Worm (Caenorhabditis elegans) whole organism, mixed stage, embryonic: Measurements from ENCODE around the gene Y39E4B.6.

ENCODE experiments used
- drap-1 ChIP-seq: fragments of 200-800 bp; sonication (Bioruptor generic); optimal IDR thresholded peaks from 3 replicates; lab custom pipeline; 2018; ENCODE audit warnings: mild to moderate bottlenecking, missing genetic modification characterization, missing compliant biosample characterization
- elt-3 ChIP-seq: fragments of 150-350 bp; optimal IDR thresholded peaks from 2 replicates; lab custom pipeline; 2014; ENCODE audit warnings: missing biosample characterization, missing genetic modification characterization
- lin-13 ChIP-seq: fragments of 150-350 bp; optimal IDR thresholded peaks from 2 replicates; lab custom pipeline; 2014; ENCODE audit warnings: missing biosample characterization, missing genetic modification characterization
- mep-1 ChIP-seq: fragments of 150-350 bp; optimal IDR thresholded peaks from 2 replicates; lab custom pipeline; 2017; ENCODE audit warnings: missing biosample characterization, missing genetic modification reagents, missing genetic modification characterization, inconsistent platforms
- mls-2 ChIP-seq: sonication (generic microtip); optimal IDR thresholded peaks from 2 replicates; lab custom pipeline; 2016; ENCODE audit warnings: mild to moderate bottlenecking, missing genetic modification characterization, moderate library complexity, missing compliant biosample characterization
- nhr-12 ChIP-seq: fragments of 150-350 bp; optimal IDR thresholded peaks from 2 replicates; lab custom pipeline; 2014; ENCODE audit warnings: missing biosample characterization, missing genetic modification characterization
- nhr-237 ChIP-seq: fragments of 150-350 bp; optimal IDR thresholded peaks from 2 replicates; lab custom pipeline; 2014; ENCODE audit warnings: missing biosample characterization, missing genetic modification characterization
- snpc-4 ChIP-seq: fragments of 150-350 bp; optimal IDR thresholded peaks from 2 replicates; lab custom pipeline; 2014; ENCODE audit warnings: missing biosample characterization, missing genetic modification characterization
- sptf-1 ChIP-seq: sonication (generic microtip); optimal IDR thresholded peaks from 2 replicates; lab custom pipeline; 2017; ENCODE audit warnings: mild to moderate bottlenecking, missing genetic modification characterization, moderate library complexity, missing compliant biosample characterization
- unc-39 ChIP-seq: fragments of 150-350 bp; optimal IDR thresholded peaks from 2 replicates; lab custom pipeline; 2014; ENCODE audit warnings: missing biosample characterization, missing genetic modification characterization
- unc-62 ChIP-seq: fragments of 150-350 bp; optimal IDR thresholded peaks from 2 replicates; lab custom pipeline; 2014; ENCODE audit warnings: missing biosample characterization, missing genetic modification reagents, missing genetic modification characterization
- zip-8 ChIP-seq: fragments of 150-350 bp; optimal IDR thresholded peaks from 2 replicates; lab custom pipeline; 2014; ENCODE audit warnings: missing biosample characterization, missing genetic modification characterization

ce11 chrIII:13091072-13091538 lies 20.5 kb downstream of the Y39E4B.6 start, which contains the start of gene Y39E4B.13:
- no peak for TF ChIP-seq zip-8 (tag; lab: Kevin White, UChicago)
- TF ChIP-seq mep-1 (tag; lab: Kevin White, UChicago): no peak
- no peak for TF ChIP-seq elt-3 (tag; lab: Kevin White, UChicago)
- TF ChIP-seq unc-62 (GFP tag; lab: Kevin White, UChicago): no peak
- no peak for TF ChIP-seq unc-39 (tag; lab: Kevin White, UChicago)
- no peak for TF ChIP-seq sptf-1 (tag; lab: Kevin White, UChicago)
- no peak for TF ChIP-seq nhr-237 (tag; lab: Kevin White, UChicago)
- no peak for TF ChIP-seq lin-13 (tag; lab: Kevin White, UChicago)
- no peak for TF ChIP-seq snpc-4
- no peak for TF ChIP-seq nhr-12
- no peak for TF ChIP-seq mls-2 (tag; lab: Kevin White, UChicago)
- TF ChIP-seq drap-1: no peak
